Fruit fly (Drosophila melanogaster): ENCODE measurements around the gene mib2.

DNA sequence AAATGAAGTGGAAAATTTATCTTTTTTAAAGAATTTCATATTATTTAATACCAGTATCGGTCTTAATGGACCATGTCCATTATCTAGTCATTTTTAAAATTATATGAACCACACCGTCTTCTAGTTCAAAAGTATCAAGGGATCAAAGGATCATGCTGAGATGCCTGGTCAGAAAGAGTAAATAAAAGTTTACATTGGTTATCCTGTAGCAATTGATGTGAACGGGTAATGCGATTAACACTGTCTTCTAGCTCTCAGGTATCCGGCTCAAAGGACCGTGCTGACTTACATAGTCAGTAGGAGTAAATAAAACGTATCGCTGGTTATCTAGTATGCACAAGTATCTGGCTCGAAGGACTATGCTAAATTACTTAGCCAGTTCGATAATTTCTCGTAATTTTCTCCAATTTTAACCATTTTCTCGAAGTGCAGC, 15.1 kb upstream of the mib2 start:
- no peak for TF ChIP-seq CG8478 (optimal IDR thresholded peaks at IDR 0.05)
- no peak for TF ChIP-seq CTCF (optimal IDR thresholded peaks at IDR 0.05)
